Worm (Caenorhabditis elegans) whole organism, L4 larva: Measurements from ENCODE around the gene C16D9.1.

Source experiments
- D1046.2 ChIP-seq: fragments of 200-800 bp; sonication (Bioruptor generic); IDR thresholded peaks from 2 replicates; pipeline ENCODE4 v1.3.6; 2022; ENCODE audit warnings: missing genetic modification characterization, missing compliant biosample characterization
- T20F7.1 ChIP-seq: fragments of 200-800 bp; sonication (Bioruptor generic); optimal IDR thresholded peaks from 2 replicates; lab custom pipeline; 2018; ENCODE audit warnings: mild to moderate bottlenecking, missing genetic modification characterization, missing compliant biosample characterization
- Y5F2A.4 ChIP-seq: fragments of 200-800 bp; sonication (Bioruptor generic); optimal IDR thresholded peaks from 2 replicates; lab custom pipeline; 2018; ENCODE audit warnings: mild to moderate bottlenecking, missing genetic modification characterization, missing compliant biosample characterization
- ZK546.5 ChIP-seq, 2 experiments: sonication (generic microtip); optimal IDR thresholded peaks; 2 replicates each; lab custom pipeline; 2017; ENCODE audit warnings: missing biosample characterization in 2 of 2, missing genetic modification characterization in 2 of 2
- aha-1 ChIP-seq: fragments of 150-350 bp; peaks from one replicate; lab custom pipeline; 2014; ENCODE audit warnings: missing biosample characterization, missing genetic modification characterization
- aly-2 ChIP-seq: sonication (generic microtip); optimal IDR thresholded peaks from 2 replicates; lab custom pipeline; 2018; ENCODE audit warnings: missing biosample characterization, missing genetic modification characterization
- ceh-32 ChIP-seq: sonication (generic microtip); optimal IDR thresholded peaks from 2 replicates; lab custom pipeline; 2016; ENCODE audit warnings: mild to moderate bottlenecking, missing genetic modification characterization, missing compliant biosample characterization; ENCODE audit not compliant: poor library complexity
- ceh-44 ChIP-seq: fragments of 200-800 bp; sonication (Bioruptor generic); IDR thresholded peaks from 2 replicates; pipeline ENCODE4 v1.3.6; 2022; ENCODE audit warnings: missing genetic modification reagents, missing genetic modification characterization, missing compliant biosample characterization
- ceh-82 ChIP-seq: sonication (generic microtip); optimal IDR thresholded peaks from 2 replicates; lab custom pipeline; 2017; ENCODE audit warnings: missing biosample characterization, missing genetic modification characterization
- cey-2 ChIP-seq: sonication (generic microtip); optimal IDR thresholded peaks from 3 replicates; lab custom pipeline; 2017; ENCODE audit warnings: missing genetic modification characterization, mild to moderate bottlenecking, missing compliant biosample characterization, antibody characterized with exemption, borderline replicate concordance; ENCODE audit not compliant: insufficient read depth
- ctbp-1 ChIP-seq: fragments of 200-800 bp; sonication (Bioruptor generic); IDR thresholded peaks from 2 replicates; pipeline ENCODE4 v1.3.6; 2022; ENCODE audit warnings: missing genetic modification reagents, missing genetic modification characterization, missing compliant biosample characterization
- daf-16 ChIP-seq, 3 experiments: sonication (generic microtip); optimal IDR thresholded peaks; 2 replicates each; lab custom pipeline; 2016 to 2017; ENCODE audit warnings: missing genetic modification characterization in 3 of 3, missing genetic modification reagents in 3 of 3, mild to moderate bottlenecking in 2 of 3, missing compliant biosample characterization in 2 of 3, missing biosample characterization in 1 of 3, moderate library complexity in 1 of 3
- daf-8 ChIP-seq: fragments of 200-800 bp; sonication (Bioruptor generic); IDR thresholded peaks from 2 replicates; pipeline ENCODE4 v1.3.6; 2022; ENCODE audit warnings: missing genetic modification characterization, missing compliant biosample characterization
- dpl-1 ChIP-seq: fragments of 150-350 bp; optimal IDR thresholded peaks from 2 replicates; lab custom pipeline; 2014; ENCODE audit warnings: missing biosample characterization, missing genetic modification reagents, missing genetic modification characterization
- duxl-1 ChIP-seq: sonication (generic microtip); optimal IDR thresholded peaks from 2 replicates; lab custom pipeline; 2016; ENCODE audit warnings: mild to moderate bottlenecking, missing genetic modification characterization, moderate library complexity, missing compliant biosample characterization; ENCODE audit not compliant: poor library complexity
- dve-1 ChIP-seq: sonication (generic microtip); optimal IDR thresholded peaks from 2 replicates; lab custom pipeline; 2017; ENCODE audit warnings: antibody characterized with exemption, mild to moderate bottlenecking, missing genetic modification characterization, missing compliant biosample characterization; ENCODE audit not compliant: insufficient read depth
- egl-27 ChIP-seq: sonication (generic microtip); optimal IDR thresholded peaks from 3 replicates; lab custom pipeline; 2017; ENCODE audit warnings: missing biosample characterization, missing genetic modification reagents, missing genetic modification characterization
- fkh-10 ChIP-seq: fragments of 150-350 bp; optimal IDR thresholded peaks from 2 replicates; lab custom pipeline; 2014; ENCODE audit warnings: missing biosample characterization, missing genetic modification reagents, missing genetic modification characterization
- fos-1 ChIP-seq: fragments of 150-350 bp; optimal IDR thresholded peaks from 2 replicates; lab custom pipeline; 2014; ENCODE audit warnings: missing biosample characterization, missing genetic modification characterization
- hif-1 ChIP-seq, 2 experiments: sonication (generic microtip); optimal IDR thresholded peaks; 2 replicates each; lab custom pipeline; 2016 to 2017; ENCODE audit warnings: missing compliant biosample characterization in 2 of 2, missing genetic modification characterization in 2 of 2, missing genetic modification reagents in 2 of 2, missing genotype in 2 of 2, mild to moderate bottlenecking in 1 of 2
- hlh-30 ChIP-seq: sonication (generic microtip); optimal IDR thresholded peaks from 2 replicates; lab custom pipeline; 2017; ENCODE audit warnings: antibody characterized with exemption, mild to moderate bottlenecking, missing genetic modification characterization, missing compliant biosample characterization; ENCODE audit not compliant: insufficient read depth
- jun-1 ChIP-seq: fragments of 150-350 bp; optimal IDR thresholded peaks from 2 replicates; lab custom pipeline; 2014; ENCODE audit warnings: missing biosample characterization, missing genetic modification reagents, missing genetic modification characterization
- lin-15B ChIP-seq: fragments of 150-350 bp; sonication (generic microtip); optimal IDR thresholded peaks from 3 replicates; lab custom pipeline; 2014; ENCODE audit warnings: missing biosample characterization, missing genetic modification characterization
- lin-39 ChIP-seq: fragments of 150-350 bp; optimal IDR thresholded peaks from 2 replicates; lab custom pipeline; 2014; ENCODE audit warnings: missing biosample characterization, missing genetic modification reagents, missing genetic modification characterization
- mdt-29 ChIP-seq: fragments of 200-800 bp; sonication (Bioruptor generic); IDR thresholded peaks from 2 replicates; pipeline ENCODE4 v1.3.6; 2022; ENCODE audit warnings: missing genetic modification reagents, missing genetic modification characterization, missing compliant biosample characterization
- mep-1 ChIP-seq: fragments of 150-350 bp; sonication (generic microtip); optimal IDR thresholded peaks from 3 replicates; lab custom pipeline; 2014; ENCODE audit warnings: missing biosample characterization, missing genetic modification characterization
- mxl-2 ChIP-seq: fragments of 200-800 bp; sonication (Bioruptor generic); conservative IDR thresholded peaks from 2 replicates; pipeline ENCODE4 v1.3.6; 2022; ENCODE audit warnings: missing genetic modification reagents, missing genetic modification characterization, missing compliant biosample characterization
- nhr-102 ChIP-seq: sonication (generic microtip); optimal IDR thresholded peaks from 2 replicates; lab custom pipeline; 2016; ENCODE audit warnings: mild to moderate bottlenecking, missing genetic modification characterization, moderate library complexity, missing compliant biosample characterization
- nhr-111 ChIP-seq: fragments of 200-800 bp; sonication (Bioruptor generic); optimal IDR thresholded peaks from 2 replicates; lab custom pipeline; 2018; ENCODE audit warnings: mild to moderate bottlenecking, missing genetic modification characterization, missing compliant biosample characterization
- nhr-25 ChIP-seq: sonication (generic microtip); optimal IDR thresholded peaks from 2 replicates; lab custom pipeline; 2017; ENCODE audit warnings: missing genetic modification characterization, mild to moderate bottlenecking, missing compliant biosample characterization, antibody characterized with exemption, moderate library complexity, borderline replicate concordance; ENCODE audit not compliant: insufficient read depth
- nhr-76 ChIP-seq: fragments of 150-350 bp; optimal IDR thresholded peaks from 2 replicates; lab custom pipeline; 2014; ENCODE audit warnings: missing biosample characterization, missing genetic modification characterization
- pha-4 ChIP-seq, 2 experiments: fragments of 150-350 bp in 1 of 2; fragments of 200-800 bp in 1 of 2; sonication (Bioruptor generic) in 1 of 2; IDR thresholded peaks in 1 of 2; optimal IDR thresholded peaks in 1 of 2; 2 replicates each; pipeline versions ENCODE4 v1.3.6 to Lab custom; 2014 to 2022; ENCODE audit warnings: missing genetic modification characterization in 2 of 2, missing genetic modification reagents in 2 of 2, missing biosample characterization in 1 of 2, missing compliant biosample characterization in 1 of 2
- rbr-2 ChIP-seq: sonication (generic microtip); optimal IDR thresholded peaks from 2 replicates; lab custom pipeline; 2016; ENCODE audit warnings: missing genotype, missing genetic modification characterization, missing compliant biosample characterization
- set-16 ChIP-seq: fragments of 200-800 bp; sonication (Bioruptor generic); IDR thresholded peaks from 2 replicates; pipeline ENCODE4 v1.3.6; 2022; ENCODE audit warnings: missing genetic modification reagents, missing genetic modification characterization, missing compliant biosample characterization
- spr-3 ChIP-seq: fragments of 200-800 bp; sonication (Bioruptor generic); optimal IDR thresholded peaks from 2 replicates; lab custom pipeline; 2018; ENCODE audit warnings: mild to moderate bottlenecking, missing genetic modification characterization, missing compliant biosample characterization
- vab-7 ChIP-seq: fragments of 200-800 bp; sonication (Bioruptor generic); IDR thresholded peaks from 2 replicates; pipeline ENCODE4 v1.3.6; 2022; ENCODE audit warnings: missing genetic modification reagents, missing genetic modification characterization, missing compliant biosample characterization
- zag-1 ChIP-seq: fragments of 150-350 bp; optimal IDR thresholded peaks from 2 replicates; lab custom pipeline; 2014; ENCODE audit warnings: missing biosample characterization, missing genetic modification characterization
- zfp-2 ChIP-seq: sonication (generic microtip); optimal IDR thresholded peaks from 2 replicates; lab custom pipeline; 2016; ENCODE audit warnings: mild to moderate bottlenecking, missing genetic modification characterization, missing compliant biosample characterization
- zfp-3 ChIP-seq: fragments of 200-800 bp; sonication (Bioruptor generic); conservative IDR thresholded peaks from 2 replicates; pipeline ENCODE4 v1.3.6; 2022; ENCODE audit warnings: missing genetic modification reagents, missing genetic modification characterization, missing compliant biosample characterization
- ztf-7 ChIP-seq: fragments of 150-350 bp; optimal IDR thresholded peaks from 2 replicates; lab custom pipeline; 2014; ENCODE audit warnings: missing biosample characterization, missing genetic modification characterization

C16D9.1 gene

ce11 chrV:8302522-8302921 is 43.4 kb downstream of the C16D9.1 start, which contains the start of gene sel-9:
Gene sel-9 (minus strand): TSS chrV:8302580.
- no peak for TF ChIP-seq ceh-32 (tag; lab: Kevin White, UChicago)
- TF ChIP-seq nhr-102: no peak
- no peak for TF ChIP-seq cey-2 (tag; lab: Kevin White, UChicago)
- TF ChIP-seq zag-1 (tag; lab: Kevin White, UChicago): no peak
- TF ChIP-seq dpl-1 (GFP tag; lab: Kevin White, UChicago): peak; percentile 89
- TF ChIP-seq jun-1 (tag; lab: Kevin White, UChicago): no peak
- TF ChIP-seq aha-1: peak; percentile 67
- TF ChIP-seq aly-2: no peak
- TF ChIP-seq zfp-2 (tag; lab: Kevin White, UChicago): no peak
- peak; percentile 97 for TF ChIP-seq T20F7.1
- no peak for TF ChIP-seq vab-7 (GFP tag; lab: Robert Waterston, UW)
- no peak for TF ChIP-seq duxl-1
- TF ChIP-seq ceh-82: no peak
- TF ChIP-seq dve-1 (tag; lab: Kevin White, UChicago): peak; percentile 37
- no peak for TF ChIP-seq ZK546.5 (tag; optimal IDR thresholded peaks at IDR 0.05; lab: Kevin White, UChicago)
- TF ChIP-seq daf-8: no peak
- TF ChIP-seq lin-15B (tag; lab: Kevin White, UChicago): no peak
- TF ChIP-seq pha-4 (GFP tag; IDR thresholded peaks at IDR 0.05; lab: Robert Waterston, UW): no peak
- TF ChIP-seq pha-4 (tag; optimal IDR thresholded peaks at IDR 0.05; lab: Kevin White, UChicago): no peak
- TF ChIP-seq ztf-7 (tag; lab: Kevin White, UChicago): no peak
- peak; percentile 38 for TF ChIP-seq hlh-30
- TF ChIP-seq nhr-25 (tag; lab: Kevin White, UChicago): no peak
- no peak for TF ChIP-seq mdt-29 (GFP tag; lab: Robert Waterston, UW)
- no peak for TF ChIP-seq D1046.2 (GFP tag; lab: Robert Waterston, UW)
- no peak for TF ChIP-seq zfp-3 (GFP tag; lab: Robert Waterston, UW)
- TF ChIP-seq lin-39 (tag; lab: Kevin White, UChicago): no peak
- TF ChIP-seq nhr-111 (GFP tag; lab: Kevin White, UChicago): no peak
- no peak for TF ChIP-seq ctbp-1 (GFP tag; lab: Robert Waterston, UW)
- no peak for TF ChIP-seq ceh-44 (GFP tag; lab: Robert Waterston, UW)
- peak; percentile 45 for TF ChIP-seq mep-1
- TF ChIP-seq egl-27 (tag; lab: Kevin White, UChicago): no peak
- TF ChIP-seq nhr-76 (tag; lab: Kevin White, UChicago): no peak
- no peak for TF ChIP-seq fos-1
- no peak for TF ChIP-seq mxl-2
- no peak for TF ChIP-seq rbr-2 (tag; lab: Kevin White, UChicago)
- no peak for TF ChIP-seq spr-3 (GFP tag; lab: Kevin White, UChicago)
- no peak for TF ChIP-seq daf-16 (GFP tag; optimal IDR thresholded peaks at IDR 0.05; lab: Kevin White, UChicago)
- peak; percentile 27 for TF ChIP-seq daf-16 (tag; optimal IDR thresholded peaks at IDR 0.05; lab: Kevin White, UChicago)
- no peak for TF ChIP-seq hif-1 (tag; optimal IDR thresholded peaks at IDR 0.05; lab: Kevin White, UChicago)
- TF ChIP-seq fkh-10: no peak
- no peak for TF ChIP-seq Y5F2A.4
- no peak for TF ChIP-seq set-16 (GFP tag; lab: Robert Waterston, UW)
